Worm (Caenorhabditis elegans): Measurements from ENCODE around the gene pmk-2.

- TF ChIP-seq unc-55 (GFP tag; optimal IDR thresholded peaks at IDR 0.05) (no peak), mdl-1 (tag; optimal IDR thresholded peaks at IDR 0.05) (no peak), elt-3 (tag; optimal IDR thresholded peaks at IDR 0.05) (no peak), ztf-4 (tag; optimal IDR thresholded peaks at IDR 0.05) (no peak), mbf-1 (tag; optimal IDR thresholded peaks at IDR 0.05) (no peak), ama-1 (optimal IDR thresholded peaks at IDR 0.05) (no peak), sem-4 (tag; optimal IDR thresholded peaks at IDR 0.05) (no peak), egl-27 (tag; optimal IDR thresholded peaks at IDR 0.05) (no peak), fos-1 (tag; optimal IDR thresholded peaks at IDR 0.05) (no peak), nhr-237 (tag; optimal IDR thresholded peaks at IDR 0.05) (no peak)
Measured at ce11 chrIV:8175686-8176532, 32.6 kb downstream of the pmk-2 start, which contains the start of gene pct-1.

Data from whole organism, L2 larva.